Worm (Caenorhabditis elegans) whole organism, L2 larva: ENCODE measurements around the gene M02D8.2.

Experiments
- Y55F3AM.14 ChIP-seq: fragments of 200-800 bp; sonication (Bioruptor generic); optimal IDR thresholded peaks from 2 replicates; lab custom pipeline; 2018; ENCODE audit warnings: mild to moderate bottlenecking, missing genetic modification characterization, missing compliant biosample characterization
- elt-1 ChIP-seq: fragments of 150-350 bp; optimal IDR thresholded peaks from 2 replicates; lab custom pipeline; 2014; ENCODE audit warnings: missing biosample characterization, missing genetic modification characterization
- lin-13 ChIP-seq: fragments of 150-350 bp; optimal IDR thresholded peaks from 2 replicates; lab custom pipeline; 2014; ENCODE audit warnings: missing biosample characterization, missing genetic modification reagents, missing genetic modification characterization
- lin-39 ChIP-seq: fragments of 150-350 bp; optimal IDR thresholded peaks from 2 replicates; lab custom pipeline; 2014; ENCODE audit warnings: missing biosample characterization, missing genetic modification reagents, missing genetic modification characterization
- mdl-1 ChIP-seq, 2 experiments: fragments of 150-350 bp in 1 of 2; sonication (generic microtip) in 1 of 2; optimal IDR thresholded peaks; 2 replicates each; lab custom pipeline; 2017; ENCODE audit warnings: missing biosample characterization in 2 of 2, missing genetic modification characterization in 2 of 2
- nhr-12 ChIP-seq: fragments of 150-350 bp; optimal IDR thresholded peaks from 2 replicates; lab custom pipeline; 2014; ENCODE audit warnings: missing biosample characterization, missing genetic modification characterization
- nhr-237 ChIP-seq: fragments of 150-350 bp; optimal IDR thresholded peaks from 2 replicates; lab custom pipeline; 2014; ENCODE audit warnings: missing biosample characterization, missing genetic modification characterization
- skn-1 ChIP-seq: sonication (generic microtip); optimal IDR thresholded peaks from 2 replicates; lab custom pipeline; 2017; ENCODE audit warnings: missing biosample characterization, missing genetic modification characterization
- unc-39 ChIP-seq: fragments of 150-350 bp; optimal IDR thresholded peaks from 2 replicates; lab custom pipeline; 2014; ENCODE audit warnings: missing biosample characterization, missing genetic modification characterization
- ztf-1 ChIP-seq: fragments of 200-800 bp; sonication (Bioruptor generic); conservative IDR thresholded peaks from 2 replicates; pipeline ENCODE4 v1.3.6; 2022; ENCODE audit warnings: missing genetic modification characterization, missing compliant biosample characterization
- ztf-11 ChIP-seq: sonication (generic microtip); optimal IDR thresholded peaks from 2 replicates; lab custom pipeline; 2017; ENCODE audit warnings: missing biosample characterization, missing genetic modification characterization

DNA sequence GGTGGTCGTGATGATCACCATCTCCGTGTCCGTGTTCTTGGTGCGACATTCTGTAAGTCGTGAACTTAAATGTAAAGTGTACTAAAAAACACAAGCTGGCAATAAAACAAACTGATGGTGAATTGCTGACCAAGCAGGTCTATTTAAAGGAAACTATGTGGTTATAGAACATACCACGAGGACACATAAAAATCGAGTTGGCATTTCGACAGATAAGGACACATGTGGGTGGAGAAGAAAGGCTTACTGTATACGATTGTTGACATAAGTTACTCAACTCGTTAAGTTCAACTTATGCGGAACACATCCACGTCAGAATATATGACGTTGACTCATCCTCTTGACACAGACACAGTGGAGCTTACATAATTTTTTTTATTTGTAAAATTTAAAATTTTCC is 20.6 kb upstream of the M02D8.2 start, which contains the start of gene F53A9.8:
- TF ChIP-seq lin-13 (no peak), unc-39 (tag; lab: Kevin White, UChicago) (no peak), nhr-12 (tag; lab: Kevin White, UChicago) (no peak), lin-39 (tag; lab: Kevin White, UChicago) (no peak), elt-1 (tag; lab: Kevin White, UChicago) (no peak), ztf-11 (tag; lab: Kevin White, UChicago) (no peak), nhr-237 (tag; lab: Kevin White, UChicago) (no peak), Y55F3AM.14 (GFP tag; lab: Kevin White, UChicago) (no peak), mdl-1 (tag; optimal IDR thresholded peaks at IDR 0.05; lab: Kevin White, UChicago) (no peak), skn-1 (tag; lab: Kevin White, UChicago) (no peak), ztf-1 (GFP tag; lab: Robert Waterston, UW) (no peak)
